Fruit fly (Drosophila melanogaster) whole organism, pupa: Measurements from ENCODE around the gene Mic26-27.

ENCODE experiments used
- CG10348 ChIP-seq: fragments of 200-800 bp; sonication (Bioruptor generic); IDR thresholded peaks from 2 replicates; pipeline ENCODE4 v1.3.6; 2022; ENCODE audit warnings: missing biosample characterization, missing genetic modification characterization
- CG12605 ChIP-seq: fragments of 200-800 bp; sonication (Bioruptor generic); IDR thresholded peaks from 2 replicates; pipeline ENCODE4 v1.3.6; 2022; ENCODE audit warnings: missing biosample characterization, missing genetic modification characterization
- CG13204 ChIP-seq: fragments of 200-800 bp; sonication (Bioruptor generic); optimal IDR thresholded peaks from 2 replicates; lab custom pipeline; 2018; ENCODE audit warnings: missing biosample characterization, mild to moderate bottlenecking, missing genetic modification characterization, moderate library complexity
- CG14655 ChIP-seq: fragments of 200-800 bp; sonication (Bioruptor generic); optimal IDR thresholded peaks from 3 replicates; lab custom pipeline; 2017; ENCODE audit warnings: mild to moderate bottlenecking, missing biosample characterization, missing genetic modification reagents, missing genetic modification characterization
- CG15710 ChIP-seq: fragments of 200-800 bp; sonication (Bioruptor generic); optimal IDR thresholded peaks from 2 replicates; lab custom pipeline; 2018; ENCODE audit warnings: missing biosample characterization, mild to moderate bottlenecking, missing genetic modification characterization, moderate library complexity
- CG17806 ChIP-seq: fragments of 200-800 bp; sonication (Bioruptor generic); optimal IDR thresholded peaks from 2 replicates; lab custom pipeline; 2018; ENCODE audit warnings: missing biosample characterization, mild to moderate bottlenecking, missing genetic modification characterization, moderate library complexity
- CG32121 ChIP-seq: fragments of 200-800 bp; sonication (Bioruptor generic); IDR thresholded peaks from 2 replicates; pipeline ENCODE4 v1.3.6; 2022; ENCODE audit warnings: missing biosample characterization, missing genetic modification characterization
- CG34367 ChIP-seq: fragments of 200-800 bp; sonication (Bioruptor generic); optimal IDR thresholded peaks from 2 replicates; lab custom pipeline; 2018; ENCODE audit warnings: missing biosample characterization, mild to moderate bottlenecking, missing genetic modification characterization
- CG4496 ChIP-seq: fragments of 200-800 bp; sonication (Bioruptor generic); IDR thresholded peaks from 3 replicates; pipeline ENCODE4 v1.3.6; 2022; ENCODE audit warnings: missing biosample characterization, missing genetic modification characterization
- CG8159 ChIP-seq: fragments of 200-800 bp; sonication (Bioruptor generic); optimal IDR thresholded peaks from 3 replicates; lab custom pipeline; 2018; ENCODE audit warnings: missing biosample characterization, mild to moderate bottlenecking, missing genetic modification characterization, moderate library complexity
- CG8301 ChIP-seq: fragments of 200-800 bp; sonication (Bioruptor generic); optimal IDR thresholded peaks from 2 replicates; lab custom pipeline; 2018; ENCODE audit warnings: missing biosample characterization, mild to moderate bottlenecking, missing genetic modification characterization
- CG9948 ChIP-seq: fragments of 200-800 bp; sonication (Bioruptor generic); optimal IDR thresholded peaks from 2 replicates; lab custom pipeline; 2018; ENCODE audit warnings: missing biosample characterization, mild to moderate bottlenecking, missing genetic modification characterization, moderate library complexity
- D1 ChIP-seq: fragments of 200-800 bp; sonication (Bioruptor generic); optimal IDR thresholded peaks from 2 replicates; lab custom pipeline; 2018; ENCODE audit warnings: missing biosample characterization, mild to moderate bottlenecking, missing genetic modification characterization, moderate library complexity
- EcR ChIP-seq: fragments of 200-800 bp; sonication (Bioruptor generic); optimal IDR thresholded peaks from 3 replicates; lab custom pipeline; 2019; ENCODE audit warnings: missing biosample characterization, missing genetic modification characterization, mild to moderate bottlenecking, moderate library complexity, missing genetic modification reagents
- Ets98B ChIP-seq: fragments of 200-800 bp; sonication (Bioruptor generic); IDR thresholded peaks from 2 replicates; pipeline ENCODE4 v1.3.6; 2022; ENCODE audit warnings: missing biosample characterization, missing genetic modification characterization
- Pif1A ChIP-seq: fragments of 200-800 bp; sonication (Bioruptor generic); optimal IDR thresholded peaks from 3 replicates; lab custom pipeline; 2016; ENCODE audit warnings: missing biosample characterization, missing genetic modification characterization
- Pif1B ChIP-seq: fragments of 200-800 bp; sonication (Bioruptor generic); optimal IDR thresholded peaks from 3 replicates; lab custom pipeline; 2016; ENCODE audit warnings: missing biosample characterization, missing genetic modification characterization
- Snoo ChIP-seq: fragments of 200-800 bp; sonication (Bioruptor generic); optimal IDR thresholded peaks from 3 replicates; lab custom pipeline; 2017; ENCODE audit warnings: missing biosample characterization, mild to moderate bottlenecking, missing genetic modification characterization, inconsistent platforms
- fd96Ca ChIP-seq: fragments of 200-800 bp; sonication (Bioruptor generic); IDR thresholded peaks from 3 replicates; pipeline ENCODE4 v1.3.6; 2022; ENCODE audit warnings: missing biosample characterization, missing genetic modification characterization
- gl ChIP-seq: fragments of 200-800 bp; sonication (Bioruptor generic); optimal IDR thresholded peaks from 2 replicates; lab custom pipeline; 2018; ENCODE audit warnings: missing biosample characterization, mild to moderate bottlenecking, missing genetic modification characterization
- rn ChIP-seq: fragments of 200-800 bp; sonication (Bioruptor generic); IDR thresholded peaks from 2 replicates; pipeline ENCODE4 v1.3.6; 2022; ENCODE audit warnings: missing biosample characterization, missing genetic modification characterization

The Mic26-27 gene

DNA sequence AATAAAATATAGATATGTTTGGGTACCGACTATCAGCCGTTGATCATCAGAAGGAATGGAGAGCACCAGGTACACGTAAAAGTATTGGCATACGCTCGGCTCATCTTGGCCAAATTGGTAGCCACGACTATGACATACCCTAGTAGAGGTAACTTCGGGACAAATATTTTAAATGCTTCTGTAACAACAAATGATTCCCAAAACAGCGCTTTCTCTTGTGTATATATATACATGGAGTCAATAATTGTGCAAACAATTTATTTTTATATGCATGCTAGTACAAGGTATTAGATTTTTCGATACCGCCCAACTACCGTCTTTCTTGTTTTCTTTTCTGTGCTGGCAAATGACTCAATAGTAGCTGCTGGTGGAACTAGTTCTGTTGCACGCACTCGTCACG, 27.2 kb downstream of the Mic26-27 start:
- TF ChIP-seq CG13204 (no peak), CG9948 (tag; lab: Kevin White, UChicago) (peak; percentile 62), CG12605 (GFP tag; lab: Robert Waterston, UW) (peak; percentile 73), CG8159 (tag; lab: Kevin White, UChicago) (peak; percentile 36), Pif1B (GFP tag; lab: Kevin White, UChicago) (peak; percentile 77), rn (peak; percentile 59; the same call in 1 of the 2 replicates), Snoo (tag; lab: Kevin White, UChicago) (no peak), Ets98B (GFP tag; lab: Robert Waterston, UW) (peak; percentile 87), CG32121 (GFP tag; lab: Robert Waterston, UW) (peak; percentile 78), CG17806 (peak; percentile 45), Pif1A (GFP tag; lab: Kevin White, UChicago) (peak; percentile 82), gl (tag; lab: Kevin White, UChicago) (no peak), CG15710 (tag; lab: Kevin White, UChicago) (peak; percentile 22), D1 (no peak), CG14655 (GFP tag; lab: Kevin White, UChicago) (peak; percentile 93), fd96Ca (peak; percentile 88), CG4496 (GFP tag; lab: Robert Waterston, UW) (peak; percentile 92), EcR (no peak), CG34367 (tag; lab: Kevin White, UChicago) (peak; percentile 30), CG8301 (tag; lab: Kevin White, UChicago) (peak; percentile 93), CG10348 (GFP tag; lab: Robert Waterston, UW) (peak; percentile 30; the same call in 1 of the 2 replicates)

dm6 chr3R:16117359-16117758, 29.3 kb downstream of the Mic26-27 start:
- TF ChIP-seq CG15710 (tag; lab: Kevin White, UChicago) (no peak), Ets98B (GFP tag; lab: Robert Waterston, UW) (no peak), CG17806 (peak; percentile 15), Snoo (tag; lab: Kevin White, UChicago) (no peak), D1 (no peak), CG32121 (GFP tag; lab: Robert Waterston, UW) (no peak), CG4496 (GFP tag; lab: Robert Waterston, UW) (no peak), rn (no peak), CG14655 (GFP tag; lab: Kevin White, UChicago) (peak; percentile 42), CG10348 (GFP tag; lab: Robert Waterston, UW) (no peak), CG12605 (GFP tag; lab: Robert Waterston, UW) (no peak), Pif1A (GFP tag; lab: Kevin White, UChicago) (peak; percentile 23), fd96Ca (no peak), Pif1B (GFP tag; lab: Kevin White, UChicago) (peak; percentile 63), CG8301 (tag; lab: Kevin White, UChicago) (peak; percentile 17), gl (tag; lab: Kevin White, UChicago) (no peak), CG13204 (no peak), CG8159 (tag; lab: Kevin White, UChicago) (peak; percentile 47), EcR (no peak), CG9948 (tag; lab: Kevin White, UChicago) (peak; percentile 30), CG34367 (tag; lab: Kevin White, UChicago) (no peak)

dm6 chr3R:16115861-16116260, 30.8 kb downstream of the Mic26-27 start, which contains the start of gene Sb:
Gene Sb, plus strand, starts transcription at chr3R:16116161.
- TF ChIP-seq EcR (no peak), CG17806 (no peak), D1 (no peak), CG8159 (tag; lab: Kevin White, UChicago) (no peak), CG14655 (GFP tag; lab: Kevin White, UChicago) (no peak), CG12605 (GFP tag; lab: Robert Waterston, UW) (no peak), Snoo (tag; lab: Kevin White, UChicago) (no peak), CG8301 (tag; lab: Kevin White, UChicago) (no peak)

- no peak for TF ChIP-seq Ets98B (GFP tag; lab: Robert Waterston, UW)
- TF ChIP-seq, all 21 proteins: peak for 0
Observed at dm6 chr3R:16113124-16113523, 33.5 kb downstream of the Mic26-27 start.

DNA sequence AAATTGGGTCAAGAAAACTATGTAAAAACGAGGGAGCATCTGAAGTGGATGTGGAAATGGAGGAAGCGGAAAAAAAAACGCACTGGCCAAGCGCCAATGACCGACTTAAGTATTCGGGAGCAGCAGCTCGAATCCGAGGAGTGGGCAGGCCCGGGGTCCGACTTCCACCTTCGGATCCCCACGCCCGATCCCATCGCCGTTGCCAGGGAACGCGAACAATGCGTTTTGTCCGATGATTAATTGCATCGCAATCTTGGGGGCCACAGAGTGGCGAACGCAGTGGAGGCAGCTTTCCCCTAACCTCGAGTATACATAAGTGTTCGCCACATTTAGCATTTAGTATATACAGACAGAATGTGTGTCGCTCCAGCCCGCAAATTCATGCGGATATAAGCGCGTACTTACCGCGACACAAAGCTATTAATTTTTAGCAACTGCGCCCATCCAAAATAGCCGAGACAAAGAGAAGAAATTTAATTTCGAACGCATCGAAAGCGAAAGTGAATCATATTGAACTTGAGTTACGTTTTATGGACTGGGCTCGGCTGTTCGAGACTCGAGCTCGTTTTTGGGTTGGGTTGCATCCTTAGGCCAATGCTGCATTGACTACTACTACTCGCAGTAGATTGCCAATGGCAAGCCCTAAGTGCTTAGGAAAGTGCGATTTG, 40.7 kb downstream of the Mic26-27 start:
- TF ChIP-seq CG15710 (tag; lab: Kevin White, UChicago) (no peak), Pif1A (GFP tag; lab: Kevin White, UChicago) (no peak), EcR (peak; percentile 67), CG17806 (no peak), CG4496 (GFP tag; lab: Robert Waterston, UW) (no peak; the same call in 1 of the 3 replicates)
